Worm (Caenorhabditis elegans): ENCODE measurements around the gene Y110A2AL.1.

DNA sequence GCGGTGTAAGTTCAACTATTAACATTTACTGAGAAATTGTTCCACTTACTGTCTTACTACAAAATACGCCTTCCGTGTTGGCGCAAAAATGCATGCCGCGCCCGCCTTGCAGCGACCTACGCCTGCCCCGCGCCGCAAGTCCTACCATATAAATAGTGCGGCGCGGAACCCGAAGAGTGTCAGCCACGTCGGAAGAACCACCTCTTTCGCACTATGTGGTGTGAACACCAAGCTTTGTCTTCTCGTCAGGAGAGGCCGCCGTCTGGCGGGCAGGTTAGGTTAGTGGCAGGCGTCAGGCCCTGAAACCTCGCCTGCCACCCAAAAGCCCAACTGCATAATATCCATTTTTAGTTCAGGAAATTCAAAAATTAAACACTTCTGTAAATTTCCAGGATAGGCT is 9.5 kb upstream of the Y110A2AL.1 start:
- TF ChIP-seq snpc-4 (tag; optimal IDR thresholded peaks at IDR 0.05) (no peak), skn-1 (tag; optimal IDR thresholded peaks at IDR 0.05) (no peak), lsy-2 (tag; optimal IDR thresholded peaks at IDR 0.05) (no peak)
